Fruit fly (Drosophila melanogaster) S2 (cell line): ENCODE results near the gene CG10214.

Experiments used
- CG8478 ChIP-seq: fragments of >200 bp; optimal IDR thresholded peaks from 2 replicates; lab custom pipeline; 2018
- CTCF ChIP-seq, 2 experiments: fragments of >200 bp; optimal IDR thresholded peaks; 2 replicates each; lab custom pipeline; 2018

dm6 chr3R:23747446-23747845, 19.8 kb downstream of the CG10214 start:
- TF ChIP-seq CTCF (optimal IDR thresholded peaks at IDR 0.05; lab: Kevin White, UChicago) (no peak), CG8478 (lab: Kevin White, UChicago) (no peak)
